Fruit fly (Drosophila melanogaster) whole organism, wandering third instar larva: ENCODE data around the gene CG33689.
A peak's percentile ranks its signal among the peaks of the same experiment; 100 is the strongest.

Experiments used
- Abd-B ChIP-seq: fragments of >200 bp; optimal IDR thresholded peaks from 2 replicates; lab custom pipeline; 2017; ENCODE audit warnings: missing biosample characterization, missing genetic modification characterization
- CG32264 ChIP-seq: fragments of 200-800 bp; sonication (Bioruptor generic); optimal IDR thresholded peaks from 2 replicates; lab custom pipeline; 2016; ENCODE audit warnings: missing biosample characterization, missing genetic modification characterization
- CG9705 ChIP-seq: fragments of 200-800 bp; sonication (Bioruptor generic); optimal IDR thresholded peaks from 2 replicates; lab custom pipeline; 2018; ENCODE audit warnings: missing biosample characterization, mild to moderate bottlenecking, missing genetic modification characterization
- CrebA ChIP-seq: fragments of 200-800 bp; sonication (Bioruptor generic); optimal IDR thresholded peaks from 2 replicates; lab custom pipeline; 2016; ENCODE audit warnings: missing biosample characterization, mild to moderate bottlenecking, missing genetic modification characterization, borderline replicate concordance
- Dfd ChIP-seq: fragments of >200 bp; optimal IDR thresholded peaks from 2 replicates; lab custom pipeline; 2017; ENCODE audit warnings: missing biosample characterization, missing genetic modification characterization
- GATAd ChIP-seq: sonication (Bioruptor generic); optimal IDR thresholded peaks from 2 replicates; lab custom pipeline; 2016; ENCODE audit warnings: missing biosample characterization, missing genetic modification characterization
- HLH106 ChIP-seq: fragments of 200-800 bp; optimal IDR thresholded peaks from 3 replicates; lab custom pipeline; 2019; ENCODE audit warnings: missing biosample characterization, mild to moderate bottlenecking, missing genetic modification characterization, moderate library complexity
- Hnf4 ChIP-seq: fragments of 200-800 bp; sonication (Bioruptor generic); optimal IDR thresholded peaks from 2 replicates; lab custom pipeline; 2016; ENCODE audit warnings: missing biosample characterization, mild to moderate bottlenecking, missing genetic modification characterization
- Hr78 ChIP-seq: fragments of >200 bp; optimal IDR thresholded peaks from 2 replicates; lab custom pipeline; 2017; ENCODE audit warnings: missing biosample characterization, missing genetic modification characterization
- Hr83 ChIP-seq: fragments of 200-300 bp; sonication (Bioruptor generic); optimal IDR thresholded peaks from 2 replicates; lab custom pipeline; 2016; ENCODE audit warnings: missing biosample characterization, mild to moderate bottlenecking, missing genetic modification characterization, moderate library complexity; ENCODE audit not compliant: poor library complexity, severe bottlenecking
- Jra ChIP-seq: sonication (Bioruptor generic); optimal IDR thresholded peaks from 2 replicates; lab custom pipeline; 2016; ENCODE audit warnings: missing biosample characterization, missing genetic modification characterization
- Mio ChIP-seq: sonication (Bioruptor generic); optimal IDR thresholded peaks from 2 replicates; lab custom pipeline; 2016; ENCODE audit warnings: missing biosample characterization, missing genetic modification characterization
- Myc ChIP-seq: fragments of >200 bp; optimal IDR thresholded peaks from 2 replicates; lab custom pipeline; 2017
- N ChIP-seq: fragments of >200 bp; optimal IDR thresholded peaks from 2 replicates; lab custom pipeline; 2018; ENCODE audit warnings: missing biosample characterization, missing external identifiers, missing genetic modification characterization
- OdsH ChIP-seq: fragments of 200-800 bp; sonication (Bioruptor generic); optimal IDR thresholded peaks from 2 replicates; lab custom pipeline; 2016; ENCODE audit warnings: missing biosample characterization, mild to moderate bottlenecking, missing genetic modification characterization
- Rel ChIP-seq, 2 experiments: fragments of 200-800 bp; sonication (Bioruptor generic) in 1 of 2; optimal IDR thresholded peaks; 2 replicates in 1 of 2; 3 replicates in 1 of 2; lab custom pipeline; 2016 to 2019; ENCODE audit warnings: mild to moderate bottlenecking in 2 of 2, missing biosample characterization in 2 of 2, missing genetic modification characterization in 2 of 2, moderate library complexity in 1 of 2
- Sp1 ChIP-seq: fragments of 200-800 bp; sonication (Bioruptor generic); optimal IDR thresholded peaks from 3 replicates; lab custom pipeline; 2019; ENCODE audit warnings: missing biosample characterization, mild to moderate bottlenecking, missing genetic modification characterization, moderate library complexity
- Vsx2 ChIP-seq: fragments of 200-300, 225-300 bp; sonication (Bioruptor generic); optimal IDR thresholded peaks from 2 replicates; lab custom pipeline; 2018; ENCODE audit warnings: missing biosample characterization, missing genetic modification characterization; ENCODE audit not compliant: partially characterized antibody
- br ChIP-seq: fragments of 200-800 bp; sonication (Bioruptor generic); optimal IDR thresholded peaks from 2 replicates; lab custom pipeline; 2016; ENCODE audit warnings: missing biosample characterization, missing genetic modification characterization
- brk ChIP-seq: fragments of 200-800 bp; sonication (Bioruptor generic); optimal IDR thresholded peaks from 2 replicates; lab custom pipeline; 2016; ENCODE audit warnings: missing biosample characterization, mild to moderate bottlenecking, missing genetic modification characterization
- dl ChIP-seq, 2 experiments: fragments of 175-275, 200-275 bp in 1 of 2; fragments of 200-275 bp in 1 of 2; sonication (Bioruptor generic); optimal IDR thresholded peaks; lab custom pipeline; 2018; ENCODE audit warnings: mild to moderate bottlenecking in 2 of 2, missing biosample characterization in 2 of 2, missing genetic modification characterization in 2 of 2, moderate library complexity in 2 of 2; ENCODE audit not compliant: partially characterized antibody in 2 of 2, insufficient read depth in 1 of 2
- dmrt93B ChIP-seq: fragments of 200-800 bp; sonication (Bioruptor generic); optimal IDR thresholded peaks from 2 replicates; lab custom pipeline; 2018; ENCODE audit warnings: missing biosample characterization, mild to moderate bottlenecking, missing genetic modification characterization
- dsf ChIP-seq: sonication (Bioruptor generic); optimal IDR thresholded peaks from 2 replicates; lab custom pipeline; 2016; ENCODE audit warnings: missing biosample characterization, missing genetic modification characterization, borderline replicate concordance
- ey ChIP-seq: fragments of 200-800 bp; sonication (Bioruptor generic); optimal IDR thresholded peaks from 2 replicates; lab custom pipeline; 2016; ENCODE audit warnings: missing biosample characterization, missing genetic modification characterization
- foxo ChIP-seq, 2 experiments: fragments of 200-800 bp; sonication (Bioruptor generic); optimal IDR thresholded peaks; 2 replicates in 1 of 2; 3 replicates in 1 of 2; lab custom pipeline; 2016 to 2017; ENCODE audit warnings: missing biosample characterization in 2 of 2, missing genetic modification characterization in 2 of 2
- fru ChIP-seq: fragments of 200-800 bp; sonication (Bioruptor generic); optimal IDR thresholded peaks from 3 replicates; lab custom pipeline; 2016; ENCODE audit warnings: missing biosample characterization, mild to moderate bottlenecking, missing genetic modification characterization
- h ChIP-seq: fragments of 200-800 bp; sonication (Bioruptor generic); optimal IDR thresholded peaks from 3 replicates; lab custom pipeline; 2016; ENCODE audit warnings: missing biosample characterization, mild to moderate bottlenecking, missing genetic modification characterization
- jim ChIP-seq: fragments of 175-275, 200-325 bp; sonication (Bioruptor generic); optimal IDR thresholded peaks from 2 replicates; lab custom pipeline; 2016; ENCODE audit warnings: missing biosample characterization, mild to moderate bottlenecking, missing genetic modification characterization
- lola ChIP-seq: fragments of >200 bp; optimal IDR thresholded peaks from 2 replicates; lab custom pipeline; 2017; ENCODE audit warnings: missing biosample characterization, missing genetic modification characterization
- psq ChIP-seq: fragments of 200-800 bp; sonication (Bioruptor generic); optimal IDR thresholded peaks from 3 replicates; lab custom pipeline; 2017; ENCODE audit warnings: missing biosample characterization, mild to moderate bottlenecking, missing genetic modification characterization, moderate library complexity
- rgr ChIP-seq: fragments of 200-800 bp; sonication (Bioruptor generic); optimal IDR thresholded peaks from 3 replicates; lab custom pipeline; 2016; ENCODE audit warnings: missing biosample characterization, mild to moderate bottlenecking, missing genetic modification characterization
- sage ChIP-seq: fragments of 200-800 bp; sonication (Bioruptor generic); optimal IDR thresholded peaks from 2 replicates; lab custom pipeline; 2016; ENCODE audit warnings: missing biosample characterization, mild to moderate bottlenecking, missing genetic modification characterization
- sv ChIP-seq: fragments of 200-800 bp; sonication (Bioruptor generic); optimal IDR thresholded peaks from 3 replicates; lab custom pipeline; 2016; ENCODE audit warnings: missing biosample characterization, missing genetic modification characterization
- tai ChIP-seq: sonication (Bioruptor generic); optimal IDR thresholded peaks from 2 replicates; lab custom pipeline; 2016; ENCODE audit warnings: missing biosample characterization, missing genetic modification characterization
- usp ChIP-seq: fragments of >200 bp; optimal IDR thresholded peaks from 2 replicates; lab custom pipeline; 2017; ENCODE audit warnings: missing biosample characterization, missing genetic modification characterization
- woc ChIP-seq: sonication (Bioruptor generic); optimal IDR thresholded peaks from 2 replicates; lab custom pipeline; 2016; ENCODE audit warnings: missing biosample characterization, mild to moderate bottlenecking, missing genetic modification characterization

The CG33689 gene

dm6 chr3L:16202550-16202949 lies 2.5 kb downstream of the CG33689 start (continued):
- peak; percentile 62 for TF ChIP-seq OdsH (GFP tag; lab: Kevin White, UChicago)

- TF ChIP-seq N (GFP tag; lab: Kevin White, UChicago) = no peak
- TF ChIP-seq woc (GFP tag; lab: Kevin White, UChicago) = peak; percentile 72
- peak; percentile 75 to 89 for TF ChIP-seq foxo (GFP tag; optimal IDR thresholded peaks at IDR 0.05; lab: Kevin White, UChicago)
- TF ChIP-seq Hr83 (GFP tag; lab: Kevin White, UChicago) = peak; percentile 48
- TF ChIP-seq dl (GFP tag; optimal IDR thresholded peaks at IDR 0.05; lab: Kevin White, UChicago; ENCODE audit: insufficient read depth in 1 of 2, partially characterized antibody in 2 of 2) = no peak
- TF ChIP-seq Rel (GFP tag; optimal IDR thresholded peaks at IDR 0.05; lab: Kevin White, UChicago) = no peak
- no peak for TF ChIP-seq Rel (tag; optimal IDR thresholded peaks at IDR 0.05; lab: Kevin White, UChicago)
- peak; percentile 33 for TF ChIP-seq sage (GFP tag; lab: Kevin White, UChicago)
- TF ChIP-seq CrebA (GFP tag; lab: Kevin White, UChicago) = peak; percentile 59
- TF ChIP-seq tai (GFP tag; lab: Kevin White, UChicago) = peak; percentile 49
- TF ChIP-seq ey (GFP tag; lab: Kevin White, UChicago) = peak; percentile 90
- peak; percentile 59 for TF ChIP-seq Mio (GFP tag; lab: Kevin White, UChicago)
- peak; percentile 59 for TF ChIP-seq Jra (GFP tag; lab: Kevin White, UChicago)
- peak; percentile 92 for TF ChIP-seq h (GFP tag; lab: Kevin White, UChicago)
- TF ChIP-seq lola (GFP tag; lab: Kevin White, UChicago) = no peak
- peak; percentile 88 for TF ChIP-seq rgr (GFP tag; lab: Kevin White, UChicago)
- peak; percentile 72 for TF ChIP-seq psq (GFP tag; lab: Kevin White, UChicago)
- no peak for TF ChIP-seq Vsx2 (GFP tag; lab: Kevin White, UChicago)
- TF ChIP-seq dmrt93B (GFP tag; lab: Kevin White, UChicago) = peak; percentile 71
- TF ChIP-seq OdsH (GFP tag; lab: Kevin White, UChicago) = peak; percentile 83
- TF ChIP-seq brk (GFP tag; lab: Kevin White, UChicago) = peak; percentile 11
- no peak for TF ChIP-seq jim (GFP tag; lab: Kevin White, UChicago)
- no peak for TF ChIP-seq Dfd (GFP tag; lab: Kevin White, UChicago)
- peak; percentile 77 for TF ChIP-seq HLH106 (tag; lab: Kevin White, UChicago)
- TF ChIP-seq br (GFP tag; lab: Kevin White, UChicago) = peak; percentile 90
- peak; percentile 46 for TF ChIP-seq CG32264 (GFP tag; lab: Kevin White, UChicago)
- TF ChIP-seq Hnf4 (GFP tag; lab: Kevin White, UChicago) = peak; percentile 77
- TF ChIP-seq GATAd = no peak
- TF ChIP-seq Myc (lab: Kevin White, UChicago) = no peak
- TF ChIP-seq CG9705 (GFP tag; lab: Kevin White, UChicago) = no peak
- TF ChIP-seq usp (GFP tag; lab: Kevin White, UChicago) = no peak
- peak; percentile 41 for TF ChIP-seq sv
- TF ChIP-seq fru (GFP tag; lab: Kevin White, UChicago) = peak; percentile 89
- TF ChIP-seq Sp1 (GFP tag; lab: Kevin White, UChicago) = peak; percentile 77
- TF ChIP-seq Hr78 (GFP tag; lab: Kevin White, UChicago) = no peak
- TF ChIP-seq dsf (GFP tag; lab: Kevin White, UChicago) = no peak
Observed at dm6 chr3L:16203236-16203635, 3.2 kb downstream of the CG33689 start.

dm6 chr3L:16204128-16204527 lies 4.1 kb downstream of the CG33689 start:
- TF ChIP-seq Jra (GFP tag; lab: Kevin White, UChicago) (no peak), psq (GFP tag; lab: Kevin White, UChicago) (peak; percentile 64), lola (GFP tag; lab: Kevin White, UChicago) (no peak), fru (GFP tag; lab: Kevin White, UChicago) (peak; percentile 59), Abd-B (GFP tag; lab: Kevin White, UChicago) (no peak), dl (GFP tag; optimal IDR thresholded peaks at IDR 0.05; lab: Kevin White, UChicago; ENCODE audit: insufficient read depth in 1 of 2, partially characterized antibody in 2 of 2) (no peak), dsf (GFP tag; lab: Kevin White, UChicago) (no peak), Sp1 (GFP tag; lab: Kevin White, UChicago) (peak; percentile 71), jim (GFP tag; lab: Kevin White, UChicago) (no peak), Vsx2 (GFP tag; lab: Kevin White, UChicago) (no peak), h (GFP tag; lab: Kevin White, UChicago) (peak; percentile 58), brk (GFP tag; lab: Kevin White, UChicago) (peak; percentile 53), br (GFP tag; lab: Kevin White, UChicago) (no peak), CG9705 (GFP tag; lab: Kevin White, UChicago) (no peak), OdsH (GFP tag; lab: Kevin White, UChicago) (peak; percentile 67), Hr78 (GFP tag; lab: Kevin White, UChicago) (no peak), sage (GFP tag; lab: Kevin White, UChicago) (peak; percentile 18), foxo (GFP tag; optimal IDR thresholded peaks at IDR 0.05; lab: Kevin White, UChicago) (peak in 1 of 2 experiments; percentile 63), woc (GFP tag; lab: Kevin White, UChicago) (peak; percentile 17), dmrt93B (GFP tag; lab: Kevin White, UChicago) (peak; percentile 11), HLH106 (tag; lab: Kevin White, UChicago) (peak; percentile 73), tai (GFP tag; lab: Kevin White, UChicago) (no peak), Dfd (GFP tag; lab: Kevin White, UChicago) (no peak), rgr (GFP tag; lab: Kevin White, UChicago) (peak; percentile 58), ey (GFP tag; lab: Kevin White, UChicago) (peak; percentile 38)
